Fruit fly (Drosophila melanogaster) whole organism, embryonic: ENCODE data around the gene AcCoAS.

Experiments used
- Bgb ChIP-seq: fragments of 200-800 bp; sonication (Bioruptor generic); IDR thresholded peaks from 2 replicates; pipeline ENCODE4 v1.3.6; 2022; ENCODE audit warnings: missing biosample characterization, missing genetic modification characterization; ENCODE audit not compliant: partially characterized antibody
- CG10959 ChIP-seq: fragments of 200-800 bp; sonication (Bioruptor generic); IDR thresholded peaks from 2 replicates; pipeline ENCODE4 v1.3.6; 2022; ENCODE audit warnings: missing biosample characterization, missing genetic modification characterization
- CG11696 ChIP-seq: fragments of 200-800 bp; sonication (Bioruptor generic); IDR thresholded peaks from 2 replicates; pipeline ENCODE4 v1.3.6; 2022; ENCODE audit warnings: missing biosample characterization, missing genetic modification characterization
- CG12391 ChIP-seq: fragments of 200-800 bp; sonication (Bioruptor generic); optimal IDR thresholded peaks from 3 replicates; lab custom pipeline; 2018; ENCODE audit warnings: missing biosample characterization, mild to moderate bottlenecking, missing genetic modification characterization, moderate library complexity
- CG1602 ChIP-seq: fragments of 200-800 bp; sonication (Bioruptor generic); optimal IDR thresholded peaks from 3 replicates; lab custom pipeline; 2016; ENCODE audit warnings: missing biosample characterization, missing genetic modification characterization
- CG16813 ChIP-seq: fragments of 200-800 bp; sonication (Bioruptor generic); IDR thresholded peaks from 3 replicates; pipeline ENCODE4 v1.3.6; 2022; ENCODE audit warnings: missing biosample characterization, missing genetic modification characterization; ENCODE audit not compliant: partially characterized antibody
- CG4282 ChIP-seq: fragments of 200-800 bp; sonication (Bioruptor generic); optimal IDR thresholded peaks from 2 replicates; lab custom pipeline; 2016; ENCODE audit warnings: missing biosample characterization, missing genetic modification characterization
- CG7745 ChIP-seq: fragments of 200-800 bp; sonication (Bioruptor generic); optimal IDR thresholded peaks from 2 replicates; lab custom pipeline; 2018; ENCODE audit warnings: missing biosample characterization, mild to moderate bottlenecking, missing genetic modification characterization, moderate library complexity
- CG8089 ChIP-seq: fragments of 200-800 bp; sonication (Bioruptor generic); optimal IDR thresholded peaks from 3 replicates; lab custom pipeline; 2016; ENCODE audit warnings: missing biosample characterization, missing genetic modification characterization
- CG9215 ChIP-seq: fragments of 200-800 bp; sonication (Bioruptor generic); IDR thresholded peaks from 2 replicates; pipeline ENCODE4 v1.3.6; 2022; ENCODE audit warnings: missing biosample characterization, missing genetic modification characterization
- Dll ChIP-seq: fragments of 200-800 bp; sonication (Bioruptor generic); IDR thresholded peaks from 4 replicates; pipeline ENCODE4 v1.3.6; 2022; ENCODE audit warnings: missing biosample characterization, missing genetic modification characterization; ENCODE audit not compliant: partially characterized antibody
- Ets97D ChIP-seq: fragments of 200-800 bp; sonication (Bioruptor generic); optimal IDR thresholded peaks from 3 replicates; lab custom pipeline; 2016; ENCODE audit warnings: missing biosample characterization, missing genetic modification characterization
- HLH3B ChIP-seq: fragments of 200-800 bp; sonication (Bioruptor generic); IDR thresholded peaks from 2 replicates; pipeline ENCODE4 v1.3.6; 2022; ENCODE audit warnings: missing biosample characterization, missing genetic modification characterization
- Hr3 ChIP-seq: fragments of 200-800 bp; sonication (Bioruptor generic); optimal IDR thresholded peaks from 3 replicates; lab custom pipeline; 2016; ENCODE audit warnings: missing biosample characterization, missing genetic modification characterization
- Hr39 ChIP-seq: fragments of >200 bp; optimal IDR thresholded peaks from 2 replicates; lab custom pipeline; 2017
- Hr51 ChIP-seq, 2 experiments: fragments of 200-800 bp; sonication (Bioruptor generic); optimal IDR thresholded peaks; 2 replicates in 1 of 2; 3 replicates in 1 of 2; lab custom pipeline; 2016 to 2018; ENCODE audit warnings: missing biosample characterization in 2 of 2, missing genetic modification characterization in 2 of 2, mild to moderate bottlenecking in 1 of 2, moderate library complexity in 1 of 2
- Hr78 ChIP-seq, 2 experiments: fragments of 200-800 bp in 1 of 2; fragments of >200 bp in 1 of 2; sonication (Bioruptor generic) in 1 of 2; optimal IDR thresholded peaks; 2 replicates each; lab custom pipeline; 2017 to 2019; ENCODE audit warnings: missing biosample characterization in 2 of 2, missing genetic modification characterization in 2 of 2, mild to moderate bottlenecking in 1 of 2, moderate library complexity in 1 of 2
- Hsf ChIP-seq: fragments of 200-800 bp; sonication (Bioruptor generic); optimal IDR thresholded peaks from 3 replicates; lab custom pipeline; 2016; ENCODE audit warnings: missing biosample characterization, missing genetic modification characterization
- PHDP ChIP-seq: fragments of 200-800 bp; sonication (Bioruptor generic); optimal IDR thresholded peaks from 3 replicates; lab custom pipeline; 2018; ENCODE audit warnings: missing biosample characterization, mild to moderate bottlenecking, missing genetic modification characterization, moderate library complexity
- Taf1 ChIP-seq: fragments of 200-800 bp; sonication (Bioruptor generic); IDR thresholded peaks from 2 replicates; pipeline ENCODE4 v1.3.6; 2022; ENCODE audit warnings: missing biosample characterization, missing genetic modification characterization
- al ChIP-seq: fragments of 200-800 bp; sonication (Bioruptor generic); IDR thresholded peaks from 2 replicates; pipeline ENCODE4 v1.3.6; 2022; ENCODE audit warnings: missing biosample characterization, missing genetic modification characterization
- btn ChIP-seq: fragments of 200-800 bp; sonication (Bioruptor generic); optimal IDR thresholded peaks from 2 replicates; lab custom pipeline; 2016; ENCODE audit warnings: missing biosample characterization, missing genetic modification characterization
- cas ChIP-seq: fragments of 200-800 bp; sonication (Bioruptor generic); IDR thresholded peaks from 2 replicates; pipeline ENCODE4 v1.3.6; 2022; ENCODE audit warnings: missing biosample characterization, missing genetic modification characterization
- chinmo ChIP-seq: fragments of 200-800 bp; sonication (Bioruptor generic); IDR thresholded peaks from 4 replicates; pipeline ENCODE4 v1.3.6; 2022; ENCODE audit warnings: missing biosample characterization, missing genetic modification characterization; ENCODE audit not compliant: partially characterized antibody
- corto ChIP-seq: fragments of 200-800 bp; sonication (Bioruptor generic); optimal IDR thresholded peaks from 2 replicates; lab custom pipeline; 2016; ENCODE audit warnings: missing biosample characterization, mild to moderate bottlenecking, missing genetic modification characterization, moderate library complexity
- dmrt11E ChIP-seq: fragments of 200-800 bp; sonication (Bioruptor generic); optimal IDR thresholded peaks from 3 replicates; lab custom pipeline; 2018; ENCODE audit warnings: missing biosample characterization, mild to moderate bottlenecking, missing genetic modification characterization, moderate library complexity
- emc ChIP-seq: fragments of 200-800 bp; sonication (Bioruptor generic); optimal IDR thresholded peaks from 2 replicates; lab custom pipeline; 2016; ENCODE audit warnings: missing biosample characterization, missing genetic modification characterization
- ems ChIP-seq: fragments of 200-800 bp; sonication (Bioruptor generic); optimal IDR thresholded peaks from 3 replicates; lab custom pipeline; 2016; ENCODE audit warnings: missing biosample characterization, missing genetic modification characterization
- ewg ChIP-seq: fragments of 200-800 bp; sonication (Bioruptor generic); optimal IDR thresholded peaks from 3 replicates; lab custom pipeline; 2017; ENCODE audit warnings: mild to moderate bottlenecking, missing biosample characterization, missing genetic modification reagents, missing genetic modification characterization
- fu2 ChIP-seq: fragments of 200-800 bp; sonication (Bioruptor generic); optimal IDR thresholded peaks from 2 replicates; lab custom pipeline; 2016; ENCODE audit warnings: missing biosample characterization, missing genetic modification characterization
- grn ChIP-seq: fragments of 200-800 bp; sonication (Bioruptor generic); optimal IDR thresholded peaks from 3 replicates; lab custom pipeline; 2017; ENCODE audit warnings: missing biosample characterization, missing genetic modification characterization
- gt ChIP-seq: fragments of 200-800 bp; sonication (Bioruptor generic); IDR thresholded peaks from 2 replicates; pipeline ENCODE4 v1.3.6; 2022; ENCODE audit warnings: missing biosample characterization, missing genetic modification characterization
- hbn ChIP-seq: fragments of 200-800 bp; sonication (Bioruptor generic); IDR thresholded peaks from 2 replicates; pipeline ENCODE4 v1.3.6; 2022; ENCODE audit warnings: missing biosample characterization, missing genetic modification characterization; ENCODE audit not compliant: partially characterized antibody
- hkb ChIP-seq, 2 experiments: fragments of 200-800 bp in 1 of 2; fragments of >200 bp in 1 of 2; sonication (Bioruptor generic) in 1 of 2; IDR thresholded peaks in 1 of 2; optimal IDR thresholded peaks in 1 of 2; 2 replicates each; pipeline versions ENCODE4 v1.3.6 to Lab custom; 2017 to 2022; ENCODE audit warnings: missing biosample characterization in 1 of 2, missing genetic modification characterization in 1 of 2
- luna ChIP-seq: fragments of 200-800 bp; sonication (Bioruptor generic); optimal IDR thresholded peaks from 2 replicates; lab custom pipeline; 2016; ENCODE audit warnings: missing biosample characterization, missing genetic modification characterization
- mam ChIP-seq: fragments of 200-800 bp; sonication (Bioruptor generic); optimal IDR thresholded peaks from 3 replicates; lab custom pipeline; 2016; ENCODE audit warnings: missing biosample characterization, missing genetic modification characterization
- mld ChIP-seq: fragments of 200-800 bp; sonication (Bioruptor generic); IDR thresholded peaks from 3 replicates; pipeline ENCODE4 v1.3.6; 2022; ENCODE audit warnings: missing biosample characterization, missing genetic modification characterization; ENCODE audit not compliant: partially characterized antibody
- nau ChIP-seq: fragments of 200-800 bp; sonication (Bioruptor generic); optimal IDR thresholded peaks from 3 replicates; lab custom pipeline; 2017; ENCODE audit warnings: missing biosample characterization, mild to moderate bottlenecking, missing genetic modification characterization, missing genetic modification reagents
- nerfin-1 ChIP-seq: fragments of 200-800 bp; sonication (Bioruptor generic); optimal IDR thresholded peaks from 3 replicates; lab custom pipeline; 2019; ENCODE audit warnings: missing biosample characterization, mild to moderate bottlenecking, missing genetic modification characterization, moderate library complexity
- nom ChIP-seq: fragments of 200-800 bp; sonication (Bioruptor generic); optimal IDR thresholded peaks from 2 replicates; lab custom pipeline; 2017; ENCODE audit warnings: missing biosample characterization, missing genetic modification characterization, mild to moderate bottlenecking, moderate library complexity, missing genetic modification reagents
- pan ChIP-seq, 4 experiments: fragments of >200 bp in 3 of 4; fragments of 200-800 bp in 1 of 4; sonication (Bioruptor generic) in 1 of 4; optimal IDR thresholded peaks in 3 of 4; IDR thresholded peaks in 1 of 4; 2 replicates each; pipeline versions ENCODE4 v1.3.6 to Lab custom; 2017 to 2022; ENCODE audit warnings: missing biosample characterization in 2 of 4, missing genetic modification characterization in 2 of 4, mixed read lengths in 1 of 4
- peb ChIP-seq: fragments of 200-800 bp; sonication (Bioruptor generic); IDR thresholded peaks from 2 replicates; pipeline ENCODE4 v1.3.6; 2022; ENCODE audit warnings: missing biosample characterization, missing genetic modification characterization
- pfk ChIP-seq: fragments of 200-800 bp; sonication (Bioruptor generic); optimal IDR thresholded peaks from 2 replicates; lab custom pipeline; 2018; ENCODE audit warnings: missing biosample characterization, mild to moderate bottlenecking, missing genetic modification characterization, moderate library complexity
- ranshi ChIP-seq: fragments of 200-800 bp; sonication (Bioruptor generic); IDR thresholded peaks from 2 replicates; pipeline ENCODE4 v1.3.6; 2022; ENCODE audit warnings: missing biosample characterization, missing genetic modification characterization
- row ChIP-seq: fragments of 200-800 bp; sonication (Bioruptor generic); IDR thresholded peaks from 3 replicates; pipeline ENCODE4 v1.3.6; 2022; ENCODE audit warnings: missing biosample characterization, missing genetic modification characterization
- slou ChIP-seq: fragments of 200-800 bp; sonication (Bioruptor generic); optimal IDR thresholded peaks from 3 replicates; lab custom pipeline; 2016; ENCODE audit warnings: missing biosample characterization, missing genetic modification characterization
- sna ChIP-seq: fragments of 200-800 bp; sonication (Bioruptor generic); IDR thresholded peaks from 2 replicates; pipeline ENCODE4 v1.3.6; 2022; ENCODE audit warnings: missing biosample characterization, missing genetic modification characterization; ENCODE audit not compliant: partially characterized antibody

AcCoAS gene

DNA sequence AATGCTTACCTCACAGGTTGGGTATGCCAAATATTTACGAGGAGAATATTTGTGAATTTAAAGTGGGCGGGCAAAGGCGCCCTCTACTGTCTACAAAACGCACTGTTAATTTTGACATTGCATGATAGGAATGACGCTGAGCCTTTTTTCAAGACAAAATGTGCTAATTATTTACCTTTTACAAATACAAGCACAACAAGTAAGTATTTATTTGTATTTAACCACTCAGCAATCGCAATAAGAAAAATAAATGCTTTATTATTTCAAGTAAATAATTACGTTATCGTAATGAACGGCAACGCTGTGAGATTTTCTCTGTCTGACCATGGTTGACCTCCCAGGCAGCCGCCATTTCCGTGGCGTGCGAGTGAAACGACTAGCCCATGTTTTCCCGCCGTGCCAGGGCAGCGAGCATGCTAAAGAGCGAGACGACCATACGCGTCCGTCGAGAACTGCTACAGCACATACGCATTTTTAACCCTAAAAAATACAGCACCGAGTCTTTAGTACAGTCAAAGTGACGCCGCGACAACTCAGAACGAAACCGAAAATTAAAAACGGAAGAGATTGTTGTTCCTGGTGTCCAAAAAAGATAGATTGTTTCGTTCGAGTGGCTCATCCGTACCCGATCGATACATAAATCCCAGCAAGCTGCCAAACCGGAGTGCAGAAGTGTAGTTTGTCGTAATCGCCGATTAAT lies 5.7 kb upstream of the AcCoAS start, which contains the start of the genes CG12974 and pzg (continued):
- TF ChIP-seq CG16813 (GFP tag; lab: Robert Waterston, UW) (peak; percentile 77), Hr3 (GFP tag; lab: Kevin White, UChicago) (peak; percentile 88), al (GFP tag; lab: Robert Waterston, UW) (peak; percentile 80), peb (GFP tag; lab: Robert Waterston, UW) (peak; percentile 78), mld (peak; percentile 62; the same call in 1 of the 3 replicates), CG12391 (tag; lab: Kevin White, UChicago) (peak; percentile 86), Hr51 (GFP tag; optimal IDR thresholded peaks at IDR 0.05; lab: Kevin White, UChicago) (peak; percentile 55 to 85), Bgb (GFP tag; lab: Robert Waterston, UW) (peak; percentile 74; the same call in 1 of the 2 replicates), pan (optimal IDR thresholded peaks at IDR 0.05; lab: Kevin White, UChicago) (no peak), pan (GFP tag; optimal IDR thresholded peaks at IDR 0.05 in 1 of 2, IDR thresholded peaks at IDR 0.05 in 1 of 2) (peak in 1 of 2 experiments; percentile 79), CG7745 (tag; lab: Kevin White, UChicago) (no peak), mam (GFP tag; lab: Kevin White, UChicago) (peak; percentile 65), hbn (GFP tag; lab: Robert Waterston, UW) (peak; percentile 20), nau (GFP tag; lab: Kevin White, UChicago) (no peak), Hsf (GFP tag; lab: Kevin White, UChicago) (peak; percentile 92), hkb (optimal IDR thresholded peaks at IDR 0.05; lab: Kevin White, UChicago) (peak; percentile 92), hkb (GFP tag; IDR thresholded peaks at IDR 0.05; lab: Robert Waterston, UW) (no peak), corto (no peak), ewg (GFP tag; lab: Kevin White, UChicago) (peak; percentile 86), Taf1 (0 out of 2 replicates have a peak, but pooled peaks have one; percentile 14), dmrt11E (tag; lab: Kevin White, UChicago) (peak; percentile 95), fu2 (GFP tag; lab: Kevin White, UChicago) (peak; percentile 79), cas (GFP tag; lab: Robert Waterston, UW) (peak; percentile 36; the same call in 1 of the 2 replicates), chinmo (GFP tag; lab: Robert Waterston, UW) (0 out of 4 replicates have a peak, but pooled peaks have one; percentile 45), Ets97D (GFP tag; lab: Kevin White, UChicago) (peak; percentile 97), CG10959 (GFP tag; lab: Robert Waterston, UW) (peak; percentile 88), CG4282 (peak; percentile 68), row (GFP tag; lab: Robert Waterston, UW) (peak; percentile 88), emc (GFP tag; lab: Kevin White, UChicago) (peak; percentile 47), HLH3B (GFP tag; lab: Robert Waterston, UW) (peak; percentile 87), Hr39 (lab: Kevin White, UChicago) (no peak), nerfin-1 (peak; percentile 78), grn (no peak), slou (peak; percentile 46), sna (GFP tag; lab: Robert Waterston, UW) (peak; percentile 72), Dll (peak; percentile 69; the same call in 3 of the 4 replicates), gt (GFP tag; lab: Robert Waterston, UW) (peak; percentile 85), CG9215 (GFP tag; lab: Robert Waterston, UW) (peak; percentile 84), CG8089 (GFP tag; lab: Kevin White, UChicago) (peak; percentile 80), luna (GFP tag; lab: Kevin White, UChicago) (peak; percentile 19), btn (no peak), CG11696 (GFP tag; lab: Robert Waterston, UW) (no peak), PHDP (tag; lab: Kevin White, UChicago) (peak; percentile 88), ranshi (GFP tag; lab: Robert Waterston, UW) (peak; percentile 61; the same call in 1 of the 2 replicates), ems (GFP tag; lab: Kevin White, UChicago) (peak; percentile 63), pfk (GFP tag; lab: Kevin White, UChicago) (peak; percentile 45), Hr78 (GFP tag; optimal IDR thresholded peaks at IDR 0.05; lab: Kevin White, UChicago) (peak in 1 of 2 experiments; percentile 39), nom (GFP tag; lab: Kevin White, UChicago) (peak; percentile 51), CG1602 (GFP tag; lab: Kevin White, UChicago) (peak; percentile 83)
